Worm (Caenorhabditis elegans) whole organism, L1 larva: ENCODE data around the gene R07B1.13.

Experiments used
- C04F5.9 ChIP-seq: sonication (generic microtip); optimal IDR thresholded peaks from 2 replicates; lab custom pipeline; 2016; ENCODE audit warnings: missing genetic modification characterization, missing compliant biosample characterization
- C16A3.4 ChIP-seq: fragments of 150-350 bp; optimal IDR thresholded peaks from 2 replicates; lab custom pipeline; 2014; ENCODE audit warnings: missing biosample characterization, missing genetic modification characterization
- F16B12.6 ChIP-seq: fragments of 150-350 bp; optimal IDR thresholded peaks from 2 replicates; lab custom pipeline; 2014; ENCODE audit warnings: missing biosample characterization, missing genetic modification characterization
- alr-1 ChIP-seq: fragments of 200-800 bp; sonication (Bioruptor generic); optimal IDR thresholded peaks from 2 replicates; lab custom pipeline; 2018; ENCODE audit warnings: borderline replicate concordance, mild to moderate bottlenecking, missing genetic modification characterization, missing compliant biosample characterization
- blmp-1 ChIP-seq: fragments of 150-350 bp; optimal IDR thresholded peaks from 2 replicates; lab custom pipeline; 2014; ENCODE audit warnings: missing biosample characterization, missing genetic modification characterization
- ceh-90 ChIP-seq: sonication (generic microtip); optimal IDR thresholded peaks from 2 replicates; lab custom pipeline; 2016; ENCODE audit warnings: missing genetic modification characterization, missing compliant biosample characterization
- dsc-1 ChIP-seq: sonication (generic microtip); optimal IDR thresholded peaks from 2 replicates; lab custom pipeline; 2016; ENCODE audit warnings: mild to moderate bottlenecking, missing genetic modification characterization, missing compliant biosample characterization
- efl-1 ChIP-seq, 4 experiments: fragments of 150-350 bp; optimal IDR thresholded peaks in 3 of 4; peaks in 1 of 4; 1 replicate in 1 of 4; 2 replicates in 3 of 4; lab custom pipeline; 2014; ENCODE audit warnings: missing biosample characterization in 2 of 4, missing genetic modification characterization in 2 of 4, missing genetic modification reagents in 2 of 4
- egl-13 ChIP-seq: sonication (generic microtip); optimal IDR thresholded peaks from 2 replicates; lab custom pipeline; 2016; ENCODE audit warnings: missing genotype, missing genetic modification reagents, missing genetic modification characterization, missing compliant biosample characterization
- egl-27 ChIP-seq, 2 experiments: fragments of 150-350 bp in 1 of 2; sonication (generic microtip); optimal IDR thresholded peaks; 3 replicates each; lab custom pipeline; 2017 to 2018; ENCODE audit warnings: missing biosample characterization in 2 of 2, missing genetic modification characterization in 2 of 2, missing genetic modification reagents in 2 of 2
- elt-2 ChIP-seq: sonication (generic microtip); optimal IDR thresholded peaks from 2 replicates; lab custom pipeline; 2016; ENCODE audit warnings: missing genetic modification characterization, mild to moderate bottlenecking, inconsistent platforms, missing compliant biosample characterization, missing genetic modification reagents
- elt-3 ChIP-seq, 6 experiments: fragments of 150-350 bp in 1 of 6; sonication (generic microtip); optimal IDR thresholded peaks; 2 replicates each; lab custom pipeline; 2017 to 2018; ENCODE audit warnings: missing biosample characterization in 6 of 6, missing genetic modification characterization in 6 of 6, inconsistent platforms in 1 of 6
- ets-5 ChIP-seq: fragments of 200-800 bp; sonication (Bioruptor generic); IDR thresholded peaks from 2 replicates; pipeline ENCODE4 v1.3.6; 2022; ENCODE audit warnings: missing genetic modification characterization, missing compliant biosample characterization
- fkh-4 ChIP-seq: sonication (generic microtip); optimal IDR thresholded peaks from 2 replicates; lab custom pipeline; 2016; ENCODE audit warnings: missing compliant biosample characterization, missing genetic modification characterization, borderline replicate concordance
- hlh-17 ChIP-seq: fragments of 200-800 bp; sonication (Bioruptor generic); optimal IDR thresholded peaks from 2 replicates; lab custom pipeline; 2018; ENCODE audit warnings: missing genetic modification characterization, mild to moderate bottlenecking, missing compliant biosample characterization, moderate library complexity, borderline replicate concordance
- hlh-4 ChIP-seq: sonication (generic microtip); optimal IDR thresholded peaks from 2 replicates; lab custom pipeline; 2016; ENCODE audit warnings: mild to moderate bottlenecking, missing genetic modification characterization, missing compliant biosample characterization
- hpl-2 ChIP-seq: fragments of 150-350 bp; optimal IDR thresholded peaks from 2 replicates; lab custom pipeline; 2014; ENCODE audit warnings: missing biosample characterization, missing genetic modification reagents, missing genetic modification characterization
- jun-1 ChIP-seq: fragments of 150-350 bp; optimal IDR thresholded peaks from 2 replicates; lab custom pipeline; 2014; ENCODE audit warnings: missing biosample characterization, missing genetic modification reagents, missing genetic modification characterization
- lin-14 ChIP-seq: fragments of 200-800 bp; sonication (Bioruptor generic); optimal IDR thresholded peaks from 2 replicates; lab custom pipeline; 2018; ENCODE audit warnings: mild to moderate bottlenecking, missing genetic modification characterization, moderate library complexity, missing compliant biosample characterization
- lin-15B ChIP-seq: fragments of 150-350 bp; sonication (generic microtip); optimal IDR thresholded peaks from 3 replicates; lab custom pipeline; 2014; ENCODE audit warnings: missing biosample characterization, missing genetic modification characterization
- lin-35 ChIP-seq, 2 experiments: fragments of 150-350 bp; optimal IDR thresholded peaks; 2 replicates each; lab custom pipeline; 2014; ENCODE audit warnings: missing biosample characterization in 2 of 2, missing genetic modification characterization in 2 of 2, missing genetic modification reagents in 2 of 2
- lin-39 ChIP-seq: fragments of 150-350 bp; optimal IDR thresholded peaks from 2 replicates; lab custom pipeline; 2014; ENCODE audit warnings: missing biosample characterization, missing genetic modification reagents, missing genetic modification characterization
- lir-3 ChIP-seq: sonication (generic microtip); optimal IDR thresholded peaks from 2 replicates; lab custom pipeline; 2016; ENCODE audit warnings: mild to moderate bottlenecking, missing genetic modification characterization, moderate library complexity, missing compliant biosample characterization; ENCODE audit not compliant: poor library complexity
- lsy-2 ChIP-seq, 2 experiments: fragments of 150-350 bp; optimal IDR thresholded peaks; 2 replicates each; lab custom pipeline; 2014; ENCODE audit warnings: missing biosample characterization in 2 of 2, missing genetic modification characterization in 2 of 2
- mdl-1 ChIP-seq, 2 experiments: fragments of 150-350 bp; optimal IDR thresholded peaks; 2 replicates each; lab custom pipeline; 2014 to 2017; ENCODE audit warnings: missing biosample characterization in 2 of 2, missing genetic modification characterization in 2 of 2, inconsistent platforms in 1 of 2
- nhr-19 ChIP-seq: fragments of 200-800 bp; sonication (Bioruptor generic); conservative IDR thresholded peaks from 2 replicates; pipeline ENCODE4 v1.3.6; 2022; ENCODE audit warnings: missing genetic modification characterization, missing compliant biosample characterization
- nhr-20 ChIP-seq: sonication (generic microtip); optimal IDR thresholded peaks from 2 replicates; lab custom pipeline; 2016; ENCODE audit warnings: mild to moderate bottlenecking, missing genetic modification characterization, missing compliant biosample characterization
- nhr-28 ChIP-seq: fragments of 150-350 bp; optimal IDR thresholded peaks from 2 replicates; lab custom pipeline; 2014; ENCODE audit warnings: missing biosample characterization, missing genetic modification characterization
- nhr-47 ChIP-seq: sonication (generic microtip); optimal IDR thresholded peaks from 2 replicates; lab custom pipeline; 2016; ENCODE audit warnings: mild to moderate bottlenecking, missing genetic modification characterization, moderate library complexity, missing compliant biosample characterization
- nhr-71 ChIP-seq: sonication (generic microtip); optimal IDR thresholded peaks from 2 replicates; lab custom pipeline; 2016; ENCODE audit warnings: mild to moderate bottlenecking, missing genetic modification characterization, moderate library complexity, missing compliant biosample characterization
- nhr-76 ChIP-seq: sonication (generic microtip); optimal IDR thresholded peaks from 2 replicates; lab custom pipeline; 2017; ENCODE audit warnings: missing biosample characterization, missing genetic modification characterization
- nhr-84 ChIP-seq: sonication (generic microtip); optimal IDR thresholded peaks from 2 replicates; lab custom pipeline; 2017; ENCODE audit warnings: missing biosample characterization, missing genetic modification characterization
- nhr-85 ChIP-seq: sonication (generic microtip); peaks from one replicate; lab custom pipeline; 2016; ENCODE audit warnings: missing genetic modification characterization, inconsistent platforms, missing compliant biosample characterization
- pag-3 ChIP-seq: sonication (generic microtip); optimal IDR thresholded peaks from 2 replicates; lab custom pipeline; 2017; ENCODE audit warnings: missing genetic modification characterization, mild to moderate bottlenecking, missing compliant biosample characterization, antibody characterized with exemption, borderline replicate concordance; ENCODE audit not compliant: insufficient read depth
- pqm-1 ChIP-seq: sonication (generic microtip); optimal IDR thresholded peaks from 3 replicates; lab custom pipeline; 2017; ENCODE audit warnings: missing biosample characterization, missing genetic modification characterization
- skn-1 ChIP-seq: fragments of 150-350 bp; optimal IDR thresholded peaks from 2 replicates; lab custom pipeline; 2014; ENCODE audit warnings: missing biosample characterization, missing genetic modification characterization
- snpc-4 ChIP-seq: fragments of 150-350 bp; optimal IDR thresholded peaks from 2 replicates; lab custom pipeline; 2014; ENCODE audit warnings: missing biosample characterization, missing genetic modification characterization
- snu-23 ChIP-seq: sonication (generic microtip); optimal IDR thresholded peaks from 2 replicates; lab custom pipeline; 2016; ENCODE audit warnings: missing genetic modification characterization, missing compliant biosample characterization
- sox-4 ChIP-seq: sonication (generic microtip); optimal IDR thresholded peaks from 2 replicates; lab custom pipeline; 2016; ENCODE audit warnings: missing genetic modification characterization, missing compliant biosample characterization
- sptf-1 ChIP-seq: fragments of 150-350 bp; optimal IDR thresholded peaks from 2 replicates; lab custom pipeline; 2014; ENCODE audit warnings: missing biosample characterization, missing genetic modification characterization
- swsn-7 ChIP-seq: sonication (generic microtip); optimal IDR thresholded peaks from 2 replicates; lab custom pipeline; 2016; ENCODE audit warnings: missing genetic modification characterization, missing compliant biosample characterization
- tlp-1 ChIP-seq: fragments of 150-350 bp; optimal IDR thresholded peaks from 2 replicates; lab custom pipeline; 2014; ENCODE audit warnings: missing biosample characterization, missing genetic modification characterization
- unc-30 ChIP-seq: sonication (generic microtip); optimal IDR thresholded peaks from 2 replicates; lab custom pipeline; 2017; ENCODE audit warnings: missing biosample characterization, missing genetic modification characterization
- unc-86 ChIP-seq: sonication (generic microtip); optimal IDR thresholded peaks from 2 replicates; lab custom pipeline; 2016; ENCODE audit warnings: missing genetic modification characterization, missing compliant biosample characterization
- xbp-1 ChIP-seq: sonication (generic microtip); optimal IDR thresholded peaks from 2 replicates; lab custom pipeline; 2016; ENCODE audit warnings: missing genetic modification characterization, missing compliant biosample characterization
- ztf-11 ChIP-seq, 2 experiments: sonication (generic microtip); optimal IDR thresholded peaks; 2 replicates each; lab custom pipeline; 2016 to 2017; ENCODE audit warnings: missing genetic modification characterization in 2 of 2, missing biosample characterization in 1 of 2, missing compliant biosample characterization in 1 of 2
- ztf-4 ChIP-seq: fragments of 150-350 bp; optimal IDR thresholded peaks from 2 replicates; lab custom pipeline; 2014; ENCODE audit warnings: missing biosample characterization, missing genetic modification characterization

The R07B1.13 gene

ce11 chrX:9869522-9869921 lies at the start of gene R07B1.13:
R07B1.13 (plus strand) TSS chrX:9869822.
- TF ChIP-seq blmp-1 (tag; lab: Kevin White, UChicago) (no peak), ztf-11 (tag; optimal IDR thresholded peaks at IDR 0.05; lab: Kevin White, UChicago) (no peak)
- TF ChIP-seq, all 84 proteins: peak for 0

DNA sequence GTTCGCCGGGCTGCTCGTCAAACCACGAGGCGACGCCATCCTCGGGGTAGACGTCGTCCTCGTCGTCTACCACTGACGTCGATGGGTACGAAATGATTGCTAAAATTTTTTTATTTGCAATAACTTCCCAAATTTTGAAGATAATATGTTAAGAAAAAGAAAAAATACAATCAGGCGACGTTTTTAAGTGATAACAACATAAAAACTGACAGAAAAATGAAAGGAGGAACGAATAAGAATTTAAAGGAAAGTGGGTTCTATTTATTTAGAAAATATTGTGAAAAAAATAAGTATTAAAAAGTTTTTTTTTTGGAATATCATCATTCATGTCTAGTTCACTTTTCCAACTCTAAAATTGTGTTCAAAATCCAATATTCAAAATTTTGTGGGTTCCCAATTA lies 47.4 kb upstream of the R07B1.13 start, which contains the start of gene dpy-22:
Gene dpy-22 (minus strand): TSS at position 101 of the 400 bp plus-strand sequence.
- TF ChIP-seq nhr-19 (GFP tag; lab: Robert Waterston, UW) (no peak), hlh-4 (no peak), F16B12.6 (tag; lab: Kevin White, UChicago) (no peak), nhr-28 (tag; lab: Kevin White, UChicago) (no peak), elt-2 (tag; lab: Kevin White, UChicago) (no peak), pqm-1 (no peak), lin-15B (tag; lab: Kevin White, UChicago) (no peak)

ce11 chrX:9822606-9823264 lies 46.9 kb upstream of the R07B1.13 start:
- TF ChIP-seq unc-30 (tag; lab: Kevin White, UChicago) (no peak), snpc-4 (tag; lab: Kevin White, UChicago) (no peak), egl-27 (tag; optimal IDR thresholded peaks at IDR 0.05; lab: Kevin White, UChicago) (peak; percentile 0 to 22), jun-1 (tag; lab: Kevin White, UChicago) (peak; percentile 71), hlh-17 (GFP tag; lab: Kevin White, UChicago) (no peak), C16A3.4 (tag; lab: Kevin White, UChicago) (peak; percentile 31), lin-14 (GFP tag; lab: Kevin White, UChicago) (peak; percentile 89), swsn-7 (tag; lab: Kevin White, UChicago) (peak; percentile 50), nhr-76 (tag; lab: Kevin White, UChicago) (no peak), alr-1 (tag; lab: Kevin White, UChicago) (no peak), dsc-1 (tag; lab: Kevin White, UChicago) (peak; percentile 25), sptf-1 (tag; lab: Kevin White, UChicago) (no peak), ztf-4 (no peak), unc-86 (no peak), lin-35 (GFP tag; optimal IDR thresholded peaks at IDR 0.05; lab: Kevin White, UChicago) (peak; percentile 36 to 60), lir-3 (peak; percentile 55), C04F5.9 (no peak), nhr-71 (tag; lab: Kevin White, UChicago) (peak; percentile 71), pag-3 (no peak), nhr-47 (tag; lab: Kevin White, UChicago) (peak; percentile 29), egl-13 (no peak), tlp-1 (tag; lab: Kevin White, UChicago) (no peak), elt-3 (tag; optimal IDR thresholded peaks at IDR 0.05; lab: Kevin White, UChicago) (no peak), lin-39 (tag; lab: Kevin White, UChicago) (no peak), hpl-2 (GFP tag; lab: Kevin White, UChicago) (no peak), nhr-84 (tag; lab: Kevin White, UChicago) (no peak), ets-5 (GFP tag; lab: Robert Waterston, UW) (no peak), nhr-85 (tag; lab: Kevin White, UChicago) (peak; percentile 45), skn-1 (peak; percentile 90), sox-4 (tag; lab: Kevin White, UChicago) (no peak), mdl-1 (tag; optimal IDR thresholded peaks at IDR 0.05; lab: Kevin White, UChicago) (no peak), nhr-20 (tag; lab: Kevin White, UChicago) (peak; percentile 64), ceh-90 (tag; lab: Kevin White, UChicago) (no peak), fkh-4 (tag; lab: Kevin White, UChicago) (no peak), lsy-2 (tag; optimal IDR thresholded peaks at IDR 0.05; lab: Kevin White, UChicago) (peak; percentile 27 to 67), snu-23 (GFP tag; lab: Kevin White, UChicago) (peak; percentile 76), ztf-11 (tag; optimal IDR thresholded peaks at IDR 0.05; lab: Kevin White, UChicago) (no peak), elt-2 (tag; lab: Kevin White, UChicago) (peak; percentile 36), xbp-1 (tag; lab: Kevin White, UChicago) (peak; percentile 54), efl-1 (optimal IDR thresholded peaks at IDR 0.05; lab: Kevin White, UChicago) (peak in 1 of 2 experiments; percentile 51), efl-1 (GFP tag; optimal IDR thresholded peaks at IDR 0.05 in 1 of 2; lab: Kevin White, UChicago) (peak in 1 of 2 experiments; percentile 47)
